Fruit fly (Drosophila melanogaster): ENCODE results near the gene CG17375.

The CG17375 gene

dm6 chr2L:6827558-6828122, 22.0 kb upstream of the CG17375 start (continued):
- TF ChIP-seq org-1 (GFP tag; optimal IDR thresholded peaks at IDR 0.05), result no peak
- TF ChIP-seq gcm2 (GFP tag; optimal IDR thresholded peaks at IDR 0.05), result no peak
- no peak for TF ChIP-seq CG31388 (GFP tag; optimal IDR thresholded peaks at IDR 0.05)
- TF ChIP-seq CG6272 (GFP tag; IDR thresholded peaks at IDR 0.05), result no peak
- no peak for TF ChIP-seq CG6854 (GFP tag; optimal IDR thresholded peaks at IDR 0.05)
- TF ChIP-seq ash1 (GFP tag; optimal IDR thresholded peaks at IDR 0.05), result no peak
- TF ChIP-seq Dad (GFP tag; optimal IDR thresholded peaks at IDR 0.05), result no peak
- TF ChIP-seq cato (GFP tag; optimal IDR thresholded peaks at IDR 0.05; ENCODE audit: borderline replicate concordance), result no peak
- peak; percentile 86 for TF ChIP-seq sug (tag; optimal IDR thresholded peaks at IDR 0.05)
- TF ChIP-seq kni (GFP tag; optimal IDR thresholded peaks at IDR 0.05), result no peak
- TF ChIP-seq PHDP (tag; optimal IDR thresholded peaks at IDR 0.05), result no peak
- TF ChIP-seq C15 (GFP tag; IDR thresholded peaks at IDR 0.05), result no peak
- TF ChIP-seq CG34376 (GFP tag; optimal IDR thresholded peaks at IDR 0.05), result peak; percentile 73
- TF ChIP-seq Mes4 (GFP tag; optimal IDR thresholded peaks at IDR 0.05), result no peak
- no peak for TF ChIP-seq so (GFP tag; IDR thresholded peaks at IDR 0.05)
- TF ChIP-seq bbx (GFP tag; IDR thresholded peaks at IDR 0.05; ENCODE audit: partially characterized antibody), result no peak
- no peak for TF ChIP-seq CG1832 (GFP tag; optimal IDR thresholded peaks at IDR 0.05)
- no peak for TF ChIP-seq CG9437 (GFP tag; optimal IDR thresholded peaks at IDR 0.05)
- no peak for TF ChIP-seq Dfd (GFP tag; optimal IDR thresholded peaks at IDR 0.05)
- TF ChIP-seq insv (GFP tag; optimal IDR thresholded peaks at IDR 0.05), result peak; percentile 43 to 95
- TF ChIP-seq CG1233 (GFP tag; optimal IDR thresholded peaks at IDR 0.05), result no peak

dm6 chr2L:6826298-6826697, 20.7 kb upstream of the CG17375 start:
- TF ChIP-seq CG15601 (tag; optimal IDR thresholded peaks at IDR 0.05), result no peak
- TF ChIP-seq pho (GFP tag; optimal IDR thresholded peaks at IDR 0.05), result no peak
- no peak for TF ChIP-seq CG7745 (tag; optimal IDR thresholded peaks at IDR 0.05)
- TF ChIP-seq dmrt11E (tag; optimal IDR thresholded peaks at IDR 0.05), result peak; percentile 23
- TF ChIP-seq tio (GFP tag; optimal IDR thresholded peaks at IDR 0.05), result no peak
- no peak for TF ChIP-seq abd-A (tag; optimal IDR thresholded peaks at IDR 0.05)
- TF ChIP-seq Kr (GFP tag; optimal IDR thresholded peaks at IDR 0.05), result peak; percentile 66
- TF ChIP-seq CG17912 (GFP tag; optimal IDR thresholded peaks at IDR 0.05), result no peak
- TF ChIP-seq crol (GFP tag; IDR thresholded peaks at IDR 0.05), result no peak
- no peak for TF ChIP-seq Meics (GFP tag; optimal IDR thresholded peaks at IDR 0.05)
- no peak for TF ChIP-seq CG10543 (GFP tag; optimal IDR thresholded peaks at IDR 0.05)
- no peak for TF ChIP-seq Nf-YC (tag; optimal IDR thresholded peaks at IDR 0.05)
- no peak for TF ChIP-seq pb (GFP tag; optimal IDR thresholded peaks at IDR 0.05)
- no peak for TF ChIP-seq CG14441 (GFP tag; IDR thresholded peaks at IDR 0.05)
- peak; percentile 20 for TF ChIP-seq CG2202 (tag; optimal IDR thresholded peaks at IDR 0.05)
- no peak for TF ChIP-seq Ada2b (GFP tag; IDR thresholded peaks at IDR 0.05)
- TF ChIP-seq CG7271 (tag; optimal IDR thresholded peaks at IDR 0.05), result no peak
- no peak for TF ChIP-seq CG6683 (GFP tag; optimal IDR thresholded peaks at IDR 0.05)
- TF ChIP-seq CG8944 (GFP tag; optimal IDR thresholded peaks at IDR 0.05), result no peak
- no peak for TF ChIP-seq CG8478 (optimal IDR thresholded peaks at IDR 0.05)
- no peak for TF ChIP-seq gcm2 (GFP tag; optimal IDR thresholded peaks at IDR 0.05)
- TF ChIP-seq her (GFP tag; optimal IDR thresholded peaks at IDR 0.05), result no peak
- TF ChIP-seq CG15696 (tag; optimal IDR thresholded peaks at IDR 0.05), result peak; percentile 49
- TF ChIP-seq tll (GFP tag; optimal IDR thresholded peaks at IDR 0.05), result peak in 1 of 2 experiments; percentile 92
- no peak for TF ChIP-seq lbe (GFP tag; optimal IDR thresholded peaks at IDR 0.05)
- no peak for TF ChIP-seq exex (tag; optimal IDR thresholded peaks at IDR 0.05)
- TF ChIP-seq CG3163 (GFP tag; optimal IDR thresholded peaks at IDR 0.05), result no peak
- no peak for TF ChIP-seq eve (GFP tag; optimal IDR thresholded peaks at IDR 0.05)
- TF ChIP-seq CG7987 (GFP tag; optimal IDR thresholded peaks at IDR 0.05), result no peak
- no peak for TF ChIP-seq Opbp (GFP tag; IDR thresholded peaks at IDR 0.05; ENCODE audit: partially characterized antibody)
- no peak for TF ChIP-seq p53 (GFP tag; optimal IDR thresholded peaks at IDR 0.05)
